Worm (Caenorhabditis elegans) whole organism, L1 larva: Measurements from ENCODE around the gene frpr-3.

Source experiments
- C04F5.9 ChIP-seq: sonication (generic microtip); optimal IDR thresholded peaks from 2 replicates; lab custom pipeline; 2016; ENCODE audit warnings: missing genetic modification characterization, missing compliant biosample characterization
- C16A3.4 ChIP-seq: fragments of 150-350 bp; optimal IDR thresholded peaks from 2 replicates; lab custom pipeline; 2014; ENCODE audit warnings: missing biosample characterization, missing genetic modification characterization
- Y116A8C.19 ChIP-seq: sonication (generic microtip); optimal IDR thresholded peaks from 2 replicates; lab custom pipeline; 2016; ENCODE audit warnings: missing compliant biosample characterization, missing genetic modification characterization, borderline replicate concordance
- aly-2 ChIP-seq: fragments of 150-350 bp; optimal IDR thresholded peaks from 2 replicates; lab custom pipeline; 2014; ENCODE audit warnings: missing biosample characterization, missing genetic modification characterization
- ama-1 ChIP-seq: fragments of 150-350 bp; optimal IDR thresholded peaks from 2 replicates; lab custom pipeline; 2014
- ceh-63 ChIP-seq: fragments of 200-800 bp; sonication (Bioruptor generic); optimal IDR thresholded peaks from 2 replicates; lab custom pipeline; 2018; ENCODE audit warnings: mild to moderate bottlenecking, missing genetic modification characterization, missing compliant biosample characterization
- ceh-8 ChIP-seq: fragments of 200-800 bp; sonication (Bioruptor generic); optimal IDR thresholded peaks from 2 replicates; lab custom pipeline; 2018; ENCODE audit warnings: mild to moderate bottlenecking, missing genetic modification characterization, moderate library complexity, missing compliant biosample characterization
- efl-1 ChIP-seq, 4 experiments: fragments of 150-350 bp; optimal IDR thresholded peaks in 3 of 4; peaks in 1 of 4; 1 replicate in 1 of 4; 2 replicates in 3 of 4; lab custom pipeline; 2014; ENCODE audit warnings: missing biosample characterization in 2 of 4, missing genetic modification characterization in 2 of 4, missing genetic modification reagents in 2 of 4
- egl-13 ChIP-seq: sonication (generic microtip); optimal IDR thresholded peaks from 2 replicates; lab custom pipeline; 2016; ENCODE audit warnings: missing genotype, missing genetic modification reagents, missing genetic modification characterization, missing compliant biosample characterization
- egl-27 ChIP-seq, 2 experiments: fragments of 150-350 bp in 1 of 2; sonication (generic microtip); optimal IDR thresholded peaks; 3 replicates each; lab custom pipeline; 2017 to 2018; ENCODE audit warnings: missing biosample characterization in 2 of 2, missing genetic modification characterization in 2 of 2, missing genetic modification reagents in 2 of 2
- elt-2 ChIP-seq: sonication (generic microtip); optimal IDR thresholded peaks from 2 replicates; lab custom pipeline; 2016; ENCODE audit warnings: missing genetic modification characterization, mild to moderate bottlenecking, inconsistent platforms, missing compliant biosample characterization, missing genetic modification reagents
- elt-3 ChIP-seq, 6 experiments: fragments of 150-350 bp in 1 of 6; sonication (generic microtip); optimal IDR thresholded peaks; 2 replicates each; lab custom pipeline; 2017 to 2018; ENCODE audit warnings: missing biosample characterization in 6 of 6, missing genetic modification characterization in 6 of 6, inconsistent platforms in 1 of 6
- ets-5 ChIP-seq: fragments of 200-800 bp; sonication (Bioruptor generic); IDR thresholded peaks from 2 replicates; pipeline ENCODE4 v1.3.6; 2022; ENCODE audit warnings: missing genetic modification characterization, missing compliant biosample characterization
- fkh-10 ChIP-seq: sonication (generic microtip); optimal IDR thresholded peaks from 2 replicates; lab custom pipeline; 2017; ENCODE audit warnings: missing biosample characterization, missing genetic modification reagents, missing genetic modification characterization
- fkh-8 ChIP-seq: sonication (generic microtip); optimal IDR thresholded peaks from 2 replicates; lab custom pipeline; 2016; ENCODE audit warnings: mild to moderate bottlenecking, missing genetic modification characterization, missing compliant biosample characterization
- fos-1 ChIP-seq: fragments of 150-350 bp; optimal IDR thresholded peaks from 2 replicates; lab custom pipeline; 2014; ENCODE audit warnings: missing biosample characterization, missing genetic modification characterization
- hlh-17 ChIP-seq: fragments of 200-800 bp; sonication (Bioruptor generic); optimal IDR thresholded peaks from 2 replicates; lab custom pipeline; 2018; ENCODE audit warnings: missing genetic modification characterization, mild to moderate bottlenecking, missing compliant biosample characterization, moderate library complexity, borderline replicate concordance
- hlh-4 ChIP-seq: sonication (generic microtip); optimal IDR thresholded peaks from 2 replicates; lab custom pipeline; 2016; ENCODE audit warnings: mild to moderate bottlenecking, missing genetic modification characterization, missing compliant biosample characterization
- hpl-2 ChIP-seq: fragments of 150-350 bp; optimal IDR thresholded peaks from 2 replicates; lab custom pipeline; 2014; ENCODE audit warnings: missing biosample characterization, missing genetic modification reagents, missing genetic modification characterization
- irx-1 ChIP-seq: sonication (generic microtip); optimal IDR thresholded peaks from 2 replicates; lab custom pipeline; 2016; ENCODE audit warnings: missing genetic modification characterization, missing compliant biosample characterization
- isw-1 ChIP-seq: fragments of 200-800 bp; sonication (Bioruptor generic); IDR thresholded peaks from 2 replicates; pipeline ENCODE4 v1.3.6; 2022; ENCODE audit warnings: missing genetic modification characterization, missing compliant biosample characterization
- lin-14 ChIP-seq: fragments of 200-800 bp; sonication (Bioruptor generic); optimal IDR thresholded peaks from 2 replicates; lab custom pipeline; 2018; ENCODE audit warnings: mild to moderate bottlenecking, missing genetic modification characterization, moderate library complexity, missing compliant biosample characterization
- lin-35 ChIP-seq, 2 experiments: fragments of 150-350 bp; optimal IDR thresholded peaks; 2 replicates each; lab custom pipeline; 2014; ENCODE audit warnings: missing biosample characterization in 2 of 2, missing genetic modification characterization in 2 of 2, missing genetic modification reagents in 2 of 2
- lin-39 ChIP-seq: fragments of 150-350 bp; optimal IDR thresholded peaks from 2 replicates; lab custom pipeline; 2014; ENCODE audit warnings: missing biosample characterization, missing genetic modification reagents, missing genetic modification characterization
- lir-3 ChIP-seq: sonication (generic microtip); optimal IDR thresholded peaks from 2 replicates; lab custom pipeline; 2016; ENCODE audit warnings: mild to moderate bottlenecking, missing genetic modification characterization, moderate library complexity, missing compliant biosample characterization; ENCODE audit not compliant: poor library complexity
- mdl-1 ChIP-seq, 2 experiments: fragments of 150-350 bp; optimal IDR thresholded peaks; 2 replicates each; lab custom pipeline; 2014 to 2017; ENCODE audit warnings: missing biosample characterization in 2 of 2, missing genetic modification characterization in 2 of 2, inconsistent platforms in 1 of 2
- mef-2 ChIP-seq: fragments of 150-350 bp; optimal IDR thresholded peaks from 2 replicates; lab custom pipeline; 2014; ENCODE audit warnings: missing biosample characterization, missing genetic modification characterization
- nhr-20 ChIP-seq: sonication (generic microtip); optimal IDR thresholded peaks from 2 replicates; lab custom pipeline; 2016; ENCODE audit warnings: mild to moderate bottlenecking, missing genetic modification characterization, missing compliant biosample characterization
- nhr-237 ChIP-seq: fragments of 150-350 bp; optimal IDR thresholded peaks from 2 replicates; lab custom pipeline; 2014; ENCODE audit warnings: missing biosample characterization, missing genetic modification characterization
- nhr-28 ChIP-seq: fragments of 150-350 bp; optimal IDR thresholded peaks from 2 replicates; lab custom pipeline; 2014; ENCODE audit warnings: missing biosample characterization, missing genetic modification characterization
- nhr-47 ChIP-seq: sonication (generic microtip); optimal IDR thresholded peaks from 2 replicates; lab custom pipeline; 2016; ENCODE audit warnings: mild to moderate bottlenecking, missing genetic modification characterization, moderate library complexity, missing compliant biosample characterization
- nhr-71 ChIP-seq: sonication (generic microtip); optimal IDR thresholded peaks from 2 replicates; lab custom pipeline; 2016; ENCODE audit warnings: mild to moderate bottlenecking, missing genetic modification characterization, moderate library complexity, missing compliant biosample characterization
- nhr-76 ChIP-seq: sonication (generic microtip); optimal IDR thresholded peaks from 2 replicates; lab custom pipeline; 2017; ENCODE audit warnings: missing biosample characterization, missing genetic modification characterization
- pag-3 ChIP-seq: sonication (generic microtip); optimal IDR thresholded peaks from 2 replicates; lab custom pipeline; 2017; ENCODE audit warnings: missing genetic modification characterization, mild to moderate bottlenecking, missing compliant biosample characterization, antibody characterized with exemption, borderline replicate concordance; ENCODE audit not compliant: insufficient read depth
- pqm-1 ChIP-seq: sonication (generic microtip); optimal IDR thresholded peaks from 3 replicates; lab custom pipeline; 2017; ENCODE audit warnings: missing biosample characterization, missing genetic modification characterization
- skn-1 ChIP-seq: fragments of 150-350 bp; optimal IDR thresholded peaks from 2 replicates; lab custom pipeline; 2014; ENCODE audit warnings: missing biosample characterization, missing genetic modification characterization
- snpc-4 ChIP-seq: fragments of 150-350 bp; optimal IDR thresholded peaks from 2 replicates; lab custom pipeline; 2014; ENCODE audit warnings: missing biosample characterization, missing genetic modification characterization
- sox-4 ChIP-seq: sonication (generic microtip); optimal IDR thresholded peaks from 2 replicates; lab custom pipeline; 2016; ENCODE audit warnings: missing genetic modification characterization, missing compliant biosample characterization
- sptf-1 ChIP-seq: fragments of 150-350 bp; optimal IDR thresholded peaks from 2 replicates; lab custom pipeline; 2014; ENCODE audit warnings: missing biosample characterization, missing genetic modification characterization
- tlp-1 ChIP-seq: fragments of 150-350 bp; optimal IDR thresholded peaks from 2 replicates; lab custom pipeline; 2014; ENCODE audit warnings: missing biosample characterization, missing genetic modification characterization
- unc-98 ChIP-seq: fragments of 200-800 bp; sonication (Bioruptor generic); IDR thresholded peaks from 2 replicates; pipeline ENCODE4 v1.3.6; 2022; ENCODE audit warnings: missing genetic modification characterization, missing compliant biosample characterization
- zip-4 ChIP-seq: fragments of 200-800 bp; sonication (Bioruptor generic); optimal IDR thresholded peaks from 2 replicates; lab custom pipeline; 2018; ENCODE audit warnings: mild to moderate bottlenecking, missing genetic modification characterization, moderate library complexity, missing compliant biosample characterization
- ztf-11 ChIP-seq, 2 experiments: sonication (generic microtip); optimal IDR thresholded peaks; 2 replicates each; lab custom pipeline; 2016 to 2017; ENCODE audit warnings: missing genetic modification characterization in 2 of 2, missing biosample characterization in 1 of 2, missing compliant biosample characterization in 1 of 2

frpr-3 gene

DNA sequence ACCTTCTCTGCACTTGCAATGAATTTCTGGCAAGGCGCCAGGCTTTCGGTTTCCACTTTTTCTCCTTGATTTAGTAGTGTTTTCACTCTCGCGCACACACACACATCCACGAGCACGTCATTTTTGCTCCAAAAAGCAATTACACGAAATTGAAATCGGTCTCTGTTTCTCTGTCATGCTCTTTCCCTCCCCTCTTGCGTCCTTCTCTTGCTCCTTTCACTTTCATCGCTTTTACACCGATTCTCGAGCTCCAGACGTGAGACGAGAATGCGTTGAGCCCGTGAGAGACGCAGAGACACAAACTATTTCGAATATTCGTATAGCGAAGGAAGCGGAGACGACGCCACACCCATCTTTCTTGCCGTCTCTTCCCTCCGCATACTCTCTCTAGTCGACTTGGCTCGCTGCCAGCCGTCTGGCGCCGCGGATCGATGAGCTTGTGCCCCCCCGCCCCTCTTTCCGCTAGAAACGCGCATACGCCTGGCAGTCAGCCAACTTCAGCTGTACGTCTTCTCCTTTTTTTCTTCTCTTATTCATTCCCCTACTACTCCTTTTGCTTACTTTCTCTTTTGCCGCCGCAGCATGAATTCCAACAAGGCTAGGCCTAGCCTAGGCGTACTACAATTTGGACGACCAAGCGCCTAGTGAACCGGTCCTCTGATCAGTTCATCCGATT is 42.9 kb upstream of the frpr-3 start (continued):
- peak; percentile 19 for TF ChIP-seq hlh-4 (tag; lab: Kevin White, UChicago)
- peak; percentile 75 for TF ChIP-seq nhr-20
- peak in 1 of 6 experiments; percentile 41 for TF ChIP-seq elt-3 (tag; optimal IDR thresholded peaks at IDR 0.05; lab: Kevin White, UChicago)
- TF ChIP-seq nhr-71 (tag; lab: Kevin White, UChicago) = peak; percentile 96
- TF ChIP-seq lir-3 (tag; lab: Kevin White, UChicago) = no peak
- no peak for TF ChIP-seq pqm-1 (tag; lab: Kevin White, UChicago)
- TF ChIP-seq mdl-1 (tag; optimal IDR thresholded peaks at IDR 0.05; lab: Kevin White, UChicago) = no peak
- no peak for TF ChIP-seq nhr-76 (tag; lab: Kevin White, UChicago)
- no peak for TF ChIP-seq ets-5 (GFP tag; lab: Robert Waterston, UW)
- peak; percentile 74 for TF ChIP-seq ceh-8 (GFP tag; lab: Kevin White, UChicago)
- TF ChIP-seq zip-4 = peak; percentile 52
- peak; percentile 98 for TF ChIP-seq lin-14 (GFP tag; lab: Kevin White, UChicago)
- TF ChIP-seq hlh-17 (GFP tag; lab: Kevin White, UChicago) = no peak
- TF ChIP-seq irx-1 (tag; lab: Kevin White, UChicago) = peak; percentile 74
- TF ChIP-seq sox-4 = peak; percentile 75
- peak; percentile 72 for TF ChIP-seq isw-1 (GFP tag; lab: Robert Waterston, UW)
- TF ChIP-seq nhr-28 (tag; lab: Kevin White, UChicago) = no peak
- peak; percentile 46 for TF ChIP-seq mef-2 (tag; lab: Kevin White, UChicago)
- peak; percentile 94 for TF ChIP-seq nhr-47 (tag; lab: Kevin White, UChicago)
- peak; percentile 45 for TF ChIP-seq elt-2 (tag; lab: Kevin White, UChicago)
- no peak for TF ChIP-seq hpl-2 (GFP tag; lab: Kevin White, UChicago)
- no peak for TF ChIP-seq nhr-237
- TF ChIP-seq ztf-11 (tag; optimal IDR thresholded peaks at IDR 0.05; lab: Kevin White, UChicago) = peak in 1 of 2 experiments; percentile 64
- peak; percentile 16 for TF ChIP-seq snpc-4 (tag; lab: Kevin White, UChicago)
- peak; percentile 88 for TF ChIP-seq fkh-10
- TF ChIP-seq ama-1 (lab: Kevin White, UChicago) = no peak
- TF ChIP-seq egl-27 (tag; optimal IDR thresholded peaks at IDR 0.05; lab: Kevin White, UChicago) = peak in 1 of 2 experiments; percentile 89
- peak; percentile 72 to 75 for TF ChIP-seq efl-1 (optimal IDR thresholded peaks at IDR 0.05; lab: Kevin White, UChicago)
- peak; percentile 32 to 95 for TF ChIP-seq efl-1 (GFP tag; optimal IDR thresholded peaks at IDR 0.05 in 1 of 2; lab: Kevin White, UChicago)
- peak; percentile 26 for TF ChIP-seq C16A3.4 (tag; lab: Kevin White, UChicago)
- no peak for TF ChIP-seq Y116A8C.19
- TF ChIP-seq lin-39 (tag; lab: Kevin White, UChicago) = peak; percentile 24
- no peak for TF ChIP-seq pag-3 (tag; lab: Kevin White, UChicago)
- no peak for TF ChIP-seq aly-2
- peak; percentile 99 for TF ChIP-seq fkh-8 (tag; lab: Kevin White, UChicago)
- peak; percentile 75 for TF ChIP-seq fos-1 (tag; lab: Kevin White, UChicago)
- TF ChIP-seq lin-35 (GFP tag; optimal IDR thresholded peaks at IDR 0.05; lab: Kevin White, UChicago) = peak in 1 of 2 experiments; percentile 67
- no peak for TF ChIP-seq tlp-1 (tag; lab: Kevin White, UChicago)
- TF ChIP-seq sptf-1 (tag; lab: Kevin White, UChicago) = no peak
- no peak for TF ChIP-seq ceh-63 (GFP tag; lab: Kevin White, UChicago)
- TF ChIP-seq egl-13 = peak; percentile 96
- TF ChIP-seq C04F5.9 (tag; lab: Kevin White, UChicago) = no peak
- peak; percentile 49; the same call in 1 of the 2 replicates for TF ChIP-seq unc-98 (GFP tag; lab: Robert Waterston, UW)
- TF ChIP-seq skn-1 (tag; lab: Kevin White, UChicago) = peak; percentile 40
